Worm (Caenorhabditis elegans) whole organism, L2 larva: Measurements from ENCODE around the gene col-90.

Experiments
- C34F6.9 ChIP-seq: fragments of 150-350 bp; optimal IDR thresholded peaks from 2 replicates; lab custom pipeline; 2014; ENCODE audit warnings: missing biosample characterization, missing genetic modification characterization
- F13H6.1 ChIP-seq: sonication (generic microtip); optimal IDR thresholded peaks from 2 replicates; lab custom pipeline; 2016; ENCODE audit warnings: missing genetic modification characterization, missing compliant biosample characterization
- R02D3.7 ChIP-seq: fragments of 150-350 bp; optimal IDR thresholded peaks from 2 replicates; lab custom pipeline; 2014; ENCODE audit warnings: missing biosample characterization, missing genetic modification characterization
- Y55F3AM.14 ChIP-seq: fragments of 200-800 bp; sonication (Bioruptor generic); optimal IDR thresholded peaks from 2 replicates; lab custom pipeline; 2018; ENCODE audit warnings: mild to moderate bottlenecking, missing genetic modification characterization, missing compliant biosample characterization
- alr-1 ChIP-seq: fragments of 150-350 bp; optimal IDR thresholded peaks from 2 replicates; lab custom pipeline; 2014; ENCODE audit warnings: missing biosample characterization, missing genetic modification characterization
- aly-2 ChIP-seq: fragments of 150-350 bp; optimal IDR thresholded peaks from 2 replicates; lab custom pipeline; 2014; ENCODE audit warnings: missing biosample characterization, missing genetic modification characterization
- ama-1 ChIP-seq: fragments of 150-350 bp; optimal IDR thresholded peaks from 2 replicates; lab custom pipeline; 2018; ENCODE audit warnings: inconsistent platforms
- blmp-1 ChIP-seq: sonication (generic microtip); optimal IDR thresholded peaks from 2 replicates; lab custom pipeline; 2017; ENCODE audit warnings: missing genetic modification characterization, mild to moderate bottlenecking, missing compliant biosample characterization, antibody characterized with exemption, moderate library complexity; ENCODE audit not compliant: insufficient read depth
- ceh-16 ChIP-seq: fragments of 150-350 bp; optimal IDR thresholded peaks from 2 replicates; lab custom pipeline; 2014; ENCODE audit warnings: missing biosample characterization, missing genetic modification characterization
- crh-2 ChIP-seq: sonication (generic microtip); optimal IDR thresholded peaks from 2 replicates; lab custom pipeline; 2017; ENCODE audit warnings: missing biosample characterization, missing genetic modification characterization
- egl-27 ChIP-seq: sonication (generic microtip); optimal IDR thresholded peaks from 3 replicates; lab custom pipeline; 2017; ENCODE audit warnings: missing biosample characterization, missing genetic modification reagents, missing genetic modification characterization
- elt-1 ChIP-seq: fragments of 150-350 bp; optimal IDR thresholded peaks from 2 replicates; lab custom pipeline; 2014; ENCODE audit warnings: missing biosample characterization, missing genetic modification characterization
- fos-1 ChIP-seq: fragments of 150-350 bp; optimal IDR thresholded peaks from 2 replicates; lab custom pipeline; 2014; ENCODE audit warnings: missing biosample characterization, missing genetic modification characterization
- lin-13 ChIP-seq: fragments of 150-350 bp; optimal IDR thresholded peaks from 2 replicates; lab custom pipeline; 2014; ENCODE audit warnings: missing biosample characterization, missing genetic modification reagents, missing genetic modification characterization
- lin-39 ChIP-seq: fragments of 150-350 bp; optimal IDR thresholded peaks from 2 replicates; lab custom pipeline; 2014; ENCODE audit warnings: missing biosample characterization, missing genetic modification reagents, missing genetic modification characterization
- lsy-2 ChIP-seq, 2 experiments: fragments of 150-350 bp in 1 of 2; sonication (generic microtip) in 1 of 2; optimal IDR thresholded peaks; 2 replicates each; lab custom pipeline; 2014 to 2017; ENCODE audit warnings: missing biosample characterization in 2 of 2, missing genetic modification characterization in 2 of 2
- mbf-1 ChIP-seq: sonication (generic microtip); optimal IDR thresholded peaks from 2 replicates; lab custom pipeline; 2017; ENCODE audit warnings: missing biosample characterization, missing genetic modification characterization
- mdl-1 ChIP-seq, 2 experiments: fragments of 150-350 bp in 1 of 2; sonication (generic microtip) in 1 of 2; optimal IDR thresholded peaks; 2 replicates each; lab custom pipeline; 2017; ENCODE audit warnings: missing biosample characterization in 2 of 2, missing genetic modification characterization in 2 of 2
- nhr-12 ChIP-seq: fragments of 150-350 bp; optimal IDR thresholded peaks from 2 replicates; lab custom pipeline; 2014; ENCODE audit warnings: missing biosample characterization, missing genetic modification characterization
- nhr-129 ChIP-seq: fragments of 150-350 bp; optimal IDR thresholded peaks from 2 replicates; lab custom pipeline; 2014; ENCODE audit warnings: missing biosample characterization, missing genetic modification characterization
- nhr-21 ChIP-seq: fragments of 150-350 bp; optimal IDR thresholded peaks from 2 replicates; lab custom pipeline; 2014; ENCODE audit warnings: missing biosample characterization, missing genetic modification characterization
- nhr-23 ChIP-seq: fragments of 150-350 bp; optimal IDR thresholded peaks from 2 replicates; lab custom pipeline; 2014; ENCODE audit warnings: missing biosample characterization, missing genetic modification reagents, missing genetic modification characterization
- nhr-25 ChIP-seq: fragments of 150-350 bp; sonication (generic microtip); optimal IDR thresholded peaks from 3 replicates; lab custom pipeline; 2014; ENCODE audit warnings: missing biosample characterization, missing genetic modification characterization
- nhr-6 ChIP-seq: fragments of 150-350 bp; optimal IDR thresholded peaks from 2 replicates; lab custom pipeline; 2014; ENCODE audit warnings: missing biosample characterization, missing genetic modification characterization
- skn-1 ChIP-seq: sonication (generic microtip); optimal IDR thresholded peaks from 2 replicates; lab custom pipeline; 2017; ENCODE audit warnings: missing biosample characterization, missing genetic modification characterization
- sma-3 ChIP-seq: sonication (generic microtip); optimal IDR thresholded peaks from 2 replicates; lab custom pipeline; 2016; ENCODE audit warnings: missing genetic modification reagents, missing genetic modification characterization, missing compliant biosample characterization
- sma-9 ChIP-seq, 2 experiments: fragments of 150-350 bp in 1 of 2; sonication (generic microtip) in 1 of 2; optimal IDR thresholded peaks; 2 replicates each; lab custom pipeline; 2014 to 2016; ENCODE audit warnings: missing genetic modification characterization in 2 of 2, mild to moderate bottlenecking in 1 of 2, missing biosample characterization in 1 of 2, missing compliant biosample characterization in 1 of 2, missing genetic modification reagents in 1 of 2, moderate library complexity in 1 of 2
- unc-39 ChIP-seq: fragments of 150-350 bp; optimal IDR thresholded peaks from 2 replicates; lab custom pipeline; 2014; ENCODE audit warnings: missing biosample characterization, missing genetic modification characterization
- ztf-1 ChIP-seq: fragments of 200-800 bp; sonication (Bioruptor generic); conservative IDR thresholded peaks from 2 replicates; pipeline ENCODE4 v1.3.6; 2022; ENCODE audit warnings: missing genetic modification characterization, missing compliant biosample characterization
- ztf-11 ChIP-seq: sonication (generic microtip); optimal IDR thresholded peaks from 2 replicates; lab custom pipeline; 2017; ENCODE audit warnings: missing biosample characterization, missing genetic modification characterization
- ztf-4 ChIP-seq: fragments of 150-350 bp; optimal IDR thresholded peaks from 2 replicates; lab custom pipeline; 2014; ENCODE audit warnings: missing biosample characterization, missing genetic modification characterization

col-90 gene

ce11 chrIII:7973201-7973767 lies 24.6 kb downstream of the col-90 start, which contains the start of the genes eef-1B.1 and aco-2 (continued):
- TF ChIP-seq ztf-11 (tag; lab: Kevin White, UChicago) (no peak), sma-9 (GFP tag; optimal IDR thresholded peaks at IDR 0.05; lab: Kevin White, UChicago) (peak; percentile 95), sma-9 (tag; optimal IDR thresholded peaks at IDR 0.05; lab: Kevin White, UChicago) (no peak), sma-3 (peak; percentile 94), lin-13 (GFP tag; lab: Kevin White, UChicago) (peak; percentile 89), alr-1 (tag; lab: Kevin White, UChicago) (no peak), aly-2 (tag; lab: Kevin White, UChicago) (no peak)

- TF ChIP-seq ztf-11 (tag; lab: Kevin White, UChicago) (no peak), nhr-129 (tag; lab: Kevin White, UChicago) (peak; percentile 65), Y55F3AM.14 (no peak), nhr-6 (tag; lab: Kevin White, UChicago) (no peak), ceh-16 (tag; lab: Kevin White, UChicago) (no peak), alr-1 (tag; lab: Kevin White, UChicago) (no peak), sma-9 (GFP tag; optimal IDR thresholded peaks at IDR 0.05; lab: Kevin White, UChicago) (peak; percentile 33), sma-9 (tag; optimal IDR thresholded peaks at IDR 0.05; lab: Kevin White, UChicago) (no peak), ama-1 (lab: Kevin White, UChicago) (peak; percentile 57), lin-39 (tag; lab: Kevin White, UChicago) (no peak), lsy-2 (tag; optimal IDR thresholded peaks at IDR 0.05; lab: Kevin White, UChicago) (peak in 1 of 2 experiments; percentile 39), nhr-23 (tag; lab: Kevin White, UChicago) (no peak), ztf-4 (tag; lab: Kevin White, UChicago) (peak; percentile 45), egl-27 (tag; lab: Kevin White, UChicago) (no peak), nhr-25 (tag; lab: Kevin White, UChicago) (peak; percentile 41), blmp-1 (peak; percentile 83), fos-1 (tag; lab: Kevin White, UChicago) (peak; percentile 29), nhr-21 (tag; lab: Kevin White, UChicago) (peak; percentile 33), sma-3 (no peak), crh-2 (peak; percentile 6), C34F6.9 (peak; percentile 15), elt-1 (tag; lab: Kevin White, UChicago) (no peak)
These were observed 25.4 kb downstream of the col-90 start for ce11 chrIII:7973968-7974607.

- TF ChIP-seq F13H6.1 (peak; percentile 26), mbf-1 (no peak), sma-3 (peak; percentile 11), ama-1 (lab: Kevin White, UChicago) (peak; percentile 24), nhr-21 (tag; lab: Kevin White, UChicago) (peak; percentile 45), ceh-16 (tag; lab: Kevin White, UChicago) (no peak), blmp-1 (no peak), sma-9 (GFP tag; optimal IDR thresholded peaks at IDR 0.05; lab: Kevin White, UChicago) (peak; percentile 7), sma-9 (tag; optimal IDR thresholded peaks at IDR 0.05; lab: Kevin White, UChicago) (no peak)
These were observed 28.6 kb downstream of the col-90 start for ce11 chrIII:7977224-7977623.

- no peak for TF ChIP-seq nhr-12 (tag; lab: Kevin White, UChicago)
- TF ChIP-seq ceh-16 (tag; lab: Kevin White, UChicago): no peak
- TF ChIP-seq mdl-1 (tag; optimal IDR thresholded peaks at IDR 0.05; lab: Kevin White, UChicago): no peak
- no peak for TF ChIP-seq skn-1 (tag; lab: Kevin White, UChicago)
- TF ChIP-seq R02D3.7 (tag; lab: Kevin White, UChicago): no peak
- TF ChIP-seq mbf-1: no peak
- no peak for TF ChIP-seq sma-3
- no peak for TF ChIP-seq nhr-6 (tag; lab: Kevin White, UChicago)
- no peak for TF ChIP-seq ztf-11 (tag; lab: Kevin White, UChicago)
- TF ChIP-seq unc-39 (tag; lab: Kevin White, UChicago): no peak
- TF ChIP-seq lin-39 (tag; lab: Kevin White, UChicago): no peak
- TF ChIP-seq ztf-1 (GFP tag; lab: Robert Waterston, UW): no peak
- no peak for TF ChIP-seq nhr-23 (tag; lab: Kevin White, UChicago)
- TF ChIP-seq nhr-129 (tag; lab: Kevin White, UChicago): no peak
These were observed 29.1 kb downstream of the col-90 start, which contains the start of gene C06G4.4 for ce11 chrIII:7977777-7978176. Gene C06G4.4 (minus strand): TSS chrIII:7977812.
